Worm (Caenorhabditis elegans): ENCODE results near the gene ced-3.

The ced-3 gene

DNA sequence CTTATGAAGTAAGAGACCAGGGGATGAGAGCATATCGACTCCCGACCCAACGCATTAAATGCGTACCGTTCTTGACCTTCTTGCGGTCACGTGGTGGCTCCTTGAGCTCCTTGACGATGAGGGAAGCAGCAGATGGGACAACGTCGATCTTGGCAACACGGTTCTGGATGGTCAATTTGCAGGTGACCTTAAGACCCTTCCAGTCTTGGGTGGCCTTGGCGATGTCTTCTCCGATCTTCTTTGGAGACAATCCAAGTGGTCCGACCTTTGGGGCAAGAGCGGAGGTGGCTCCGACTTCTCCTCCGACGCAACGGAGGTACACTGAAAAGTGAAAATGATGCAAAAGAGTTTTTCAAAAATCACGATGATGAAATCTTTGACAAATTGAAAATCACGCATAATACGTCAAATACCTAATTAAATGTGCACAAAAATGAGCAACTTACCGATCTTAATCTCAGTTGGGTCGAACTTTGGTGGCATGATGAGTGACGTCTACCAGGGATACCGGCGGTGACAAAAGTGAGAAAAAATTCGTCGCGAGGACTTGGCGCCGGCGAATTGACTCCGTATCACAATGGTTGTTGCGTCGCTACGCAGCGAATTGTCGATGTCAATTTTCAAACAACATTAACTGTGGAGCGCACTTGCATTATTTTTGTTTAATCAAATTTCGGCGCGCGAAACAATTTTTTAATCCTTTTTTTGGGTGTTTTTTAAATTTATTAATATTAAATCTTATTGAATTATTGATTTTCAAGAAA, 36.3 kb upstream of the ced-3 start, which contains the start of gene rpl-12 (continued):
- TF ChIP-seq ztf-4 (tag; optimal IDR thresholded peaks at IDR 0.05) (peak; percentile 99), sem-4 (tag; optimal IDR thresholded peaks at IDR 0.05) (peak; percentile 98), peb-1 (tag; optimal IDR thresholded peaks at IDR 0.05) (no peak), mbf-1 (tag; optimal IDR thresholded peaks at IDR 0.05) (peak; percentile 46), fos-1 (tag; optimal IDR thresholded peaks at IDR 0.05) (peak; percentile 97), nhr-25 (tag; optimal IDR thresholded peaks at IDR 0.05) (peak; percentile 99), nhr-10 (tag; optimal IDR thresholded peaks at IDR 0.05) (peak; percentile 89), ceh-82 (tag; optimal IDR thresholded peaks at IDR 0.05) (peak; percentile 85), lin-39 (tag; optimal IDR thresholded peaks at IDR 0.05) (peak; percentile 83), blmp-1 (tag; optimal IDR thresholded peaks at IDR 0.05; ENCODE audit: insufficient read depth) (peak; percentile 95), Y55F3AM.14 (GFP tag; optimal IDR thresholded peaks at IDR 0.05) (peak; percentile 97), nhr-21 (tag; optimal IDR thresholded peaks at IDR 0.05) (peak; percentile 99), dmd-4 (tag; optimal IDR thresholded peaks at IDR 0.05) (peak; percentile 59), lsy-2 (tag; optimal IDR thresholded peaks at IDR 0.05) (peak; percentile 95 to 98), ztf-1 (GFP tag; conservative IDR thresholded peaks at IDR 0.05) (0 out of 2 replicates have a peak, but pooled peaks have one; percentile 84), ztf-11 (tag; optimal IDR thresholded peaks at IDR 0.05) (peak; percentile 65), gmeb-1 (tag; optimal IDR thresholded peaks at IDR 0.05) (peak; percentile 98), sma-9 (GFP tag; optimal IDR thresholded peaks at IDR 0.05) (peak; percentile 97), sma-9 (tag; optimal IDR thresholded peaks at IDR 0.05) (no peak), sma-3 (GFP tag; optimal IDR thresholded peaks at IDR 0.05) (peak; percentile 99), nhr-77 (tag; optimal IDR thresholded peaks at IDR 0.05) (peak; percentile 85), F13H6.1 (tag; optimal IDR thresholded peaks at IDR 0.05) (peak; percentile 97), zag-1 (tag; optimal IDR thresholded peaks at IDR 0.05) (peak; percentile 96)

- TF ChIP-seq sma-3 (GFP tag; optimal IDR thresholded peaks at IDR 0.05) (peak; percentile 17), nhr-21 (tag; optimal IDR thresholded peaks at IDR 0.05) (peak; percentile 1), nhr-237 (tag; optimal IDR thresholded peaks at IDR 0.05) (no peak), lsy-2 (tag; optimal IDR thresholded peaks at IDR 0.05) (peak in 1 of 2 experiments; percentile 23), ztf-1 (GFP tag; conservative IDR thresholded peaks at IDR 0.05) (no peak), nhr-25 (tag; optimal IDR thresholded peaks at IDR 0.05) (peak; percentile 5), unc-55 (GFP tag; optimal IDR thresholded peaks at IDR 0.05) (peak; percentile 8), ama-1 (optimal IDR thresholded peaks at IDR 0.05) (peak; percentile 47), C34F6.9 (tag; optimal IDR thresholded peaks at IDR 0.05) (peak; percentile 38), fos-1 (tag; optimal IDR thresholded peaks at IDR 0.05) (no peak), snpc-4 (tag; optimal IDR thresholded peaks at IDR 0.05) (no peak)
Observed at ce11 chrIV:13238943-13239861, 35.3 kb upstream of the ced-3 start, which contains the start of gene tag-115. TSS of gene tag-115 (minus strand) at chrIV:13239414.

DNA sequence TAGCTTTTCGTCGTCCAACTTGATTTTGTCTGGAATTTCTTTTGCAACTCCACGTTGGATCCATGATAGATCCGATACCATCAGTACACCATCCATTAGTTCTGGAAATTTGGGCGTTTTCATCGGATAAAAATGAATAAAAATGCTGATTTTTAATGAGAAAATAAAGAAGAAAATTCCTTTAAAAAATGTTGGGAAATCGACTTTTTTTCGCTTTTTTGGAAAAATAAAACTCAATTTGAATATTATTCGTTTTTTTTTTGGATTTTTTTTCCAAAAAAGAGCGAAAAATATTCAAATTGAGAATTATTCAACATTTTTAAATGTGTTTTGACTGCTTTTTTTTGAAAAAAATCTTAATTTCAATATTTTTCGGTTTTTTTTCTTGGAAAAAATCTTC, 32.5 kb upstream of the ced-3 start, which contains the start of gene pwp-1:
TSS of gene pwp-1 (minus strand) at position 101 of the 400 bp plus-strand sequence.
- TF ChIP-seq egl-27 (tag; optimal IDR thresholded peaks at IDR 0.05) (no peak), ztf-1 (GFP tag; conservative IDR thresholded peaks at IDR 0.05) (no peak), nhr-12 (tag; optimal IDR thresholded peaks at IDR 0.05) (no peak), elt-3 (tag; optimal IDR thresholded peaks at IDR 0.05) (no peak), nhr-21 (tag; optimal IDR thresholded peaks at IDR 0.05) (no peak), lsy-2 (tag; optimal IDR thresholded peaks at IDR 0.05) (no peak), gmeb-1 (tag; optimal IDR thresholded peaks at IDR 0.05) (no peak), mbf-1 (tag; optimal IDR thresholded peaks at IDR 0.05) (no peak), nhr-10 (tag; optimal IDR thresholded peaks at IDR 0.05) (no peak)

ce11 chrIV:13231393-13231792, 27.5 kb upstream of the ced-3 start:
- peak; percentile 73 for TF ChIP-seq crh-2 (tag; optimal IDR thresholded peaks at IDR 0.05)
- peak; percentile 7 for TF ChIP-seq nhr-6 (tag; optimal IDR thresholded peaks at IDR 0.05)
- peak; percentile 55 for TF ChIP-seq C34F6.9 (tag; optimal IDR thresholded peaks at IDR 0.05)
- TF ChIP-seq gmeb-1 (tag; optimal IDR thresholded peaks at IDR 0.05) = peak; percentile 5
- no peak for TF ChIP-seq zag-1 (tag; optimal IDR thresholded peaks at IDR 0.05)
- peak; percentile 81 for TF ChIP-seq nhr-129 (tag; optimal IDR thresholded peaks at IDR 0.05)
- no peak for TF ChIP-seq mbf-1 (tag; optimal IDR thresholded peaks at IDR 0.05)
- peak; percentile 9 for TF ChIP-seq fos-1 (tag; optimal IDR thresholded peaks at IDR 0.05)
- peak; percentile 73 for TF ChIP-seq unc-55 (GFP tag; optimal IDR thresholded peaks at IDR 0.05)
- TF ChIP-seq lin-13 (GFP tag; optimal IDR thresholded peaks at IDR 0.05) = peak; percentile 60
- peak; percentile 88 to 98 for TF ChIP-seq lsy-2 (tag; optimal IDR thresholded peaks at IDR 0.05)

All from whole organism, L2 larva.